Worm (Caenorhabditis elegans) whole organism, late embryonic: ENCODE measurements around the gene chat-1.
A peak's percentile ranks its signal among the peaks of the same experiment; 100 is the strongest.

Experiments
- K09A11.1 ChIP-seq: sonication (generic microtip); optimal IDR thresholded peaks from 2 replicates; lab custom pipeline; 2017; ENCODE audit warnings: antibody characterized with exemption, mild to moderate bottlenecking, missing genetic modification characterization, missing compliant biosample characterization; ENCODE audit not compliant: insufficient read depth
- T23F11.4 ChIP-seq: fragments of 200-800 bp; sonication (Bioruptor generic); optimal IDR thresholded peaks from 2 replicates; lab custom pipeline; 2018; ENCODE audit warnings: mild to moderate bottlenecking, missing genetic modification characterization, missing compliant biosample characterization
- ama-1 ChIP-seq: fragments of 150-350 bp; optimal IDR thresholded peaks from 2 replicates; lab custom pipeline; 2014
- ceh-14 ChIP-seq: sonication (generic microtip); optimal IDR thresholded peaks from 2 replicates; lab custom pipeline; 2016; ENCODE audit warnings: missing genotype, missing genetic modification characterization, missing compliant biosample characterization
- ceh-18 ChIP-seq: sonication (generic microtip); optimal IDR thresholded peaks from 2 replicates; lab custom pipeline; 2016; ENCODE audit warnings: missing genetic modification characterization, missing compliant biosample characterization
- ceh-19 ChIP-seq: fragments of 200-800 bp; sonication (Bioruptor generic); optimal IDR thresholded peaks from 2 replicates; lab custom pipeline; 2018; ENCODE audit warnings: mild to moderate bottlenecking, missing genetic modification characterization, missing compliant biosample characterization
- ceh-2 ChIP-seq: sonication (generic microtip); optimal IDR thresholded peaks from 2 replicates; lab custom pipeline; 2016; ENCODE audit warnings: missing genotype, missing genetic modification characterization, missing compliant biosample characterization
- ceh-22 ChIP-seq: sonication (generic microtip); optimal IDR thresholded peaks from 2 replicates; lab custom pipeline; 2017; ENCODE audit warnings: missing biosample characterization, missing genetic modification characterization
- ceh-30 ChIP-seq: fragments of 150-350 bp; optimal IDR thresholded peaks from 2 replicates; lab custom pipeline; 2014; ENCODE audit warnings: missing biosample characterization, missing genetic modification characterization
- ceh-31 ChIP-seq: sonication (generic microtip); optimal IDR thresholded peaks from 2 replicates; lab custom pipeline; 2016; ENCODE audit warnings: missing genetic modification characterization, missing compliant biosample characterization
- ceh-34 ChIP-seq: sonication (generic microtip); optimal IDR thresholded peaks from 2 replicates; lab custom pipeline; 2016; ENCODE audit warnings: mild to moderate bottlenecking, missing genetic modification characterization, missing compliant biosample characterization
- ceh-45 ChIP-seq: fragments of 200-800 bp; sonication (Bioruptor generic); IDR thresholded peaks from 2 replicates; pipeline ENCODE4 v1.3.6; 2022; ENCODE audit warnings: missing genetic modification reagents, missing genetic modification characterization, missing compliant biosample characterization
- ceh-48 ChIP-seq: sonication (generic microtip); optimal IDR thresholded peaks from 2 replicates; lab custom pipeline; 2016; ENCODE audit warnings: missing genetic modification characterization, inconsistent platforms, missing compliant biosample characterization
- che-1 ChIP-seq: sonication (generic microtip); optimal IDR thresholded peaks from 2 replicates; lab custom pipeline; 2016; ENCODE audit warnings: mild to moderate bottlenecking, missing genetic modification characterization, missing compliant biosample characterization
- dmd-4 ChIP-seq: sonication (generic microtip); optimal IDR thresholded peaks from 2 replicates; lab custom pipeline; 2016; ENCODE audit warnings: borderline replicate concordance, missing genetic modification characterization, missing compliant biosample characterization
- dve-1 ChIP-seq: sonication (generic microtip); optimal IDR thresholded peaks from 2 replicates; lab custom pipeline; 2017; ENCODE audit warnings: antibody characterized with exemption, mild to moderate bottlenecking, missing genetic modification characterization, missing compliant biosample characterization
- elt-2 ChIP-seq: sonication (generic microtip); optimal IDR thresholded peaks from 2 replicates; lab custom pipeline; 2016; ENCODE audit warnings: missing genetic modification reagents, missing genetic modification characterization, missing compliant biosample characterization
- eyg-1 ChIP-seq: sonication (generic microtip); optimal IDR thresholded peaks from 2 replicates; lab custom pipeline; 2016; ENCODE audit warnings: missing genotype, missing genetic modification characterization, missing compliant biosample characterization
- fax-1 ChIP-seq: sonication (generic microtip); optimal IDR thresholded peaks from 2 replicates; lab custom pipeline; 2016; ENCODE audit warnings: missing genotype, missing genetic modification characterization, missing compliant biosample characterization
- fkh-10 ChIP-seq: fragments of 150-350 bp; optimal IDR thresholded peaks from 2 replicates; lab custom pipeline; 2014; ENCODE audit warnings: missing biosample characterization, missing genetic modification reagents, missing genetic modification characterization
- gmeb-2 ChIP-seq: sonication (generic microtip); optimal IDR thresholded peaks from 2 replicates; lab custom pipeline; 2016; ENCODE audit warnings: missing genetic modification characterization, inconsistent platforms, missing compliant biosample characterization
- hlh-13 ChIP-seq: fragments of 200-800 bp; sonication (Bioruptor generic); optimal IDR thresholded peaks from 2 replicates; lab custom pipeline; 2018; ENCODE audit warnings: mild to moderate bottlenecking, missing genetic modification characterization, missing compliant biosample characterization
- hlh-30 ChIP-seq: sonication (generic microtip); optimal IDR thresholded peaks from 2 replicates; lab custom pipeline; 2017; ENCODE audit warnings: antibody characterized with exemption, missing genetic modification characterization, missing compliant biosample characterization; ENCODE audit not compliant: insufficient read depth
- hlh-8 ChIP-seq: sonication (generic microtip); optimal IDR thresholded peaks from 2 replicates; lab custom pipeline; 2016; ENCODE audit warnings: missing genotype, missing genetic modification characterization, missing compliant biosample characterization
- madf-2 ChIP-seq: sonication (generic microtip); optimal IDR thresholded peaks from 2 replicates; lab custom pipeline; 2017; ENCODE audit warnings: missing genetic modification characterization, missing compliant biosample characterization
- nfya-1 ChIP-seq: sonication (generic microtip); optimal IDR thresholded peaks from 2 replicates; lab custom pipeline; 2017; ENCODE audit warnings: missing genetic modification characterization, mild to moderate bottlenecking, missing compliant biosample characterization, antibody characterized with exemption, moderate library complexity
- nhr-11 ChIP-seq: fragments of 150-350 bp; optimal IDR thresholded peaks from 2 replicates; lab custom pipeline; 2014; ENCODE audit warnings: missing biosample characterization, missing genetic modification characterization
- npax-4 ChIP-seq: sonication (generic microtip); optimal IDR thresholded peaks from 2 replicates; lab custom pipeline; 2016; ENCODE audit warnings: missing genetic modification characterization, missing compliant biosample characterization
- odd-2 ChIP-seq: sonication (generic microtip); optimal IDR thresholded peaks from 2 replicates; lab custom pipeline; 2017; ENCODE audit warnings: antibody characterized with exemption, mild to moderate bottlenecking, missing genetic modification characterization, missing compliant biosample characterization
- pax-1 ChIP-seq: fragments of 150-350 bp; optimal IDR thresholded peaks from 2 replicates; lab custom pipeline; 2014; ENCODE audit warnings: missing biosample characterization, missing genetic modification characterization
- pha-4 ChIP-seq: fragments of 150-350 bp; optimal IDR thresholded peaks from 2 replicates; lab custom pipeline; 2018; ENCODE audit warnings: missing biosample characterization, missing genetic modification reagents, missing genetic modification characterization
- pros-1 ChIP-seq: fragments of 150-350 bp; optimal IDR thresholded peaks from 2 replicates; lab custom pipeline; 2014; ENCODE audit warnings: missing biosample characterization, missing genetic modification reagents, missing genetic modification characterization
- ref-2 ChIP-seq: sonication (generic microtip); optimal IDR thresholded peaks from 2 replicates; lab custom pipeline; 2016; ENCODE audit warnings: missing genetic modification characterization, missing compliant biosample characterization
- rnt-1 ChIP-seq: sonication (generic microtip); optimal IDR thresholded peaks from 2 replicates; lab custom pipeline; 2016; ENCODE audit warnings: missing genetic modification characterization, missing compliant biosample characterization
- sdc-2 ChIP-seq: sonication (generic microtip); optimal IDR thresholded peaks from 2 replicates; lab custom pipeline; 2016; ENCODE audit warnings: missing genotype, missing genetic modification characterization, missing compliant biosample characterization
- sox-4 ChIP-seq: sonication (generic microtip); optimal IDR thresholded peaks from 2 replicates; lab custom pipeline; 2017; ENCODE audit warnings: mild to moderate bottlenecking, missing genetic modification characterization, inconsistent platforms, missing compliant biosample characterization
- syd-9 ChIP-seq: sonication (generic microtip); optimal IDR thresholded peaks from 2 replicates; lab custom pipeline; 2016; ENCODE audit warnings: mild to moderate bottlenecking, missing genetic modification characterization, moderate library complexity, missing compliant biosample characterization
- tbx-2 ChIP-seq: sonication (generic microtip); optimal IDR thresholded peaks from 2 replicates; lab custom pipeline; 2016; ENCODE audit warnings: missing genetic modification characterization, missing compliant biosample characterization
- tbx-7 ChIP-seq: sonication (generic microtip); optimal IDR thresholded peaks from 2 replicates; lab custom pipeline; 2016; ENCODE audit warnings: missing genotype, missing genetic modification characterization, missing compliant biosample characterization
- unc-3 ChIP-seq, 2 experiments: fragments of 200-800 bp in 1 of 2; sonication (Bioruptor generic) in 1 of 2; sonication (generic microtip) in 1 of 2; conservative IDR thresholded peaks in 1 of 2; optimal IDR thresholded peaks in 1 of 2; 2 replicates each; pipeline versions ENCODE4 v1.3.6 to Lab custom; 2016 to 2022; ENCODE audit warnings: missing compliant biosample characterization in 2 of 2, missing genetic modification characterization in 2 of 2, missing genetic modification reagents in 1 of 2
- unc-42 ChIP-seq: sonication (generic microtip); optimal IDR thresholded peaks from 2 replicates; lab custom pipeline; 2016; ENCODE audit warnings: missing genotype, missing genetic modification characterization, missing compliant biosample characterization
- unc-55 ChIP-seq: sonication (generic microtip); optimal IDR thresholded peaks from 2 replicates; lab custom pipeline; 2017; ENCODE audit warnings: missing biosample characterization, missing genetic modification reagents, missing genetic modification characterization
- unc-86 ChIP-seq: sonication (generic microtip); optimal IDR thresholded peaks from 2 replicates; lab custom pipeline; 2016; ENCODE audit warnings: missing genetic modification characterization, missing compliant biosample characterization
- ztf-16 ChIP-seq: sonication (generic microtip); optimal IDR thresholded peaks from 2 replicates; lab custom pipeline; 2017; ENCODE audit warnings: missing genetic modification characterization, missing compliant biosample characterization

The chat-1 gene

DNA sequence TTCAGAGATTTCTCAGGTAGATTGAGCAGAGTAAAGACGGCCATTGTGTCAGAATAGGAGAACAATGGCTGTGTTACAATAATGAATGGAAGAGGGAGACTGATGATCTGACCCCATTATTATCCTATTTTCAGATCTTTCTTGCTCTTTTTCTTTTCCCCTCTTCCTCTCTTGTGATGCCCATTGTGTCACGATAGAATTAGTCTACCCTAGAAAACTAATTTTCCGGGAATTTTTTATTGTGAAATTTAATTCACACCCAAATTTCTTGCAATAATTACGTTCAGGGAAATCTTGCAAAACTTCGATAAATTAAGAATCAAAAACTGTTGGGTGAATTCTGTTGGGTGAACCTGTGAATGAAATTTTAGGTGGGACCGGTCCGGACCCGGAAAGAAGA lies 6.1 kb upstream of the chat-1 start, which contains the start of gene fbxb-75:
Gene fbxb-75 (minus strand): TSS at position 101 of the 400 bp plus-strand sequence.
- no peak for TF ChIP-seq pha-4 (tag; lab: Kevin White, UChicago)
- TF ChIP-seq tbx-7 (tag; lab: Kevin White, UChicago): no peak
- TF ChIP-seq fax-1: no peak
- no peak for TF ChIP-seq nhr-11 (tag; lab: Kevin White, UChicago)
- no peak for TF ChIP-seq npax-4 (tag; lab: Kevin White, UChicago)
- no peak for TF ChIP-seq unc-42 (tag; lab: Kevin White, UChicago)
- no peak for TF ChIP-seq sox-4 (tag; lab: Kevin White, UChicago)
- no peak for TF ChIP-seq ceh-22 (tag; lab: Kevin White, UChicago)
- TF ChIP-seq pax-1 (tag; lab: Kevin White, UChicago): no peak
- TF ChIP-seq dmd-4: no peak
- TF ChIP-seq odd-2 (tag; lab: Kevin White, UChicago): no peak
- TF ChIP-seq ceh-30 (tag; lab: Kevin White, UChicago): no peak

DNA sequence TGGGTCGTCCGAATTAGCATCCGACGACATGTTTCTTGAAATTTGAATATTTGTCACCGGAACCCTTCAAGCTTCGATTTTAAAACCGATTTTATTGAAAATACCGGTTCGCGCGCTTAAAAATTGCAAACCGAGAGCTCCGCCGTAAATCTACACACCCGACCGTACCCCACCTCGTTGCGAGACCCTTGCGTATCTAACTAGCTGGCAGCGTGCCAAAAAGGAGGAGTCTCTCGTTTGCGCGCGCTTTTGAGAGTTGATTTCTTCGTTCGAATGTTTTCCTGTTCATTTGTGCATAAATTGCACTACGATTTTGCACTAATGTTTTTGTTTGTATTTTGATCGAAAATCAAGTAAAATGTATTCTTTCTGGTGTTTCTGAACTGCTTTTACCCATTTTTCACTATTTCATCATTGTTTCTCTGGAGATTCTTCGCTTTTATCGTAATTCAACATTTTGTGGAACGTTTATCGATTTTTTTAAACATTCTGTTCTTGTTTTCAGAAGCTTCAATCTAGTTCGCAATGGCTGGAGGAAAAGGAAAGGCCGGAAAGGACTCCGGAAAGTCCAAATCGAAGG lies 1.3 kb upstream of the chat-1 start, which contains the start of the genes wapl-1 and htz-1:
Gene wapl-1 (minus strand): TSS at position 30 of the 580 bp plus-strand sequence.
Gene htz-1 (plus strand): TSS at position 506 of the 580 bp plus-strand sequence.
- no peak for TF ChIP-seq unc-3 (GFP tag; conservative IDR thresholded peaks at IDR 0.05; lab: Robert Waterston, UW)
- TF ChIP-seq unc-3 (tag; optimal IDR thresholded peaks at IDR 0.05; lab: Kevin White, UChicago): peak; percentile 53
- TF ChIP-seq che-1 (tag; lab: Kevin White, UChicago): no peak
- TF ChIP-seq elt-2 (tag; lab: Kevin White, UChicago): peak; percentile 51
- peak; percentile 9 for TF ChIP-seq unc-86 (tag; lab: Kevin White, UChicago)
- TF ChIP-seq nfya-1 (tag; lab: Kevin White, UChicago): peak; percentile 95
- TF ChIP-seq ceh-45 (GFP tag; lab: Robert Waterston, UW): no peak
- TF ChIP-seq hlh-30 (tag; lab: Kevin White, UChicago): no peak
- TF ChIP-seq dve-1: peak; percentile 73
- TF ChIP-seq ama-1 (lab: Kevin White, UChicago): no peak
- TF ChIP-seq unc-55 (GFP tag; lab: Kevin White, UChicago): peak; percentile 69
- no peak for TF ChIP-seq nhr-11 (tag; lab: Kevin White, UChicago)
- peak; percentile 14 for TF ChIP-seq ceh-22 (tag; lab: Kevin White, UChicago)
- no peak for TF ChIP-seq ceh-2 (tag; lab: Kevin White, UChicago)
- peak; percentile 15 for TF ChIP-seq syd-9 (tag; lab: Kevin White, UChicago)
- TF ChIP-seq K09A11.1: peak; percentile 11
- TF ChIP-seq sdc-2: no peak
- peak; percentile 61 for TF ChIP-seq pax-1 (tag; lab: Kevin White, UChicago)
- TF ChIP-seq ref-2 (tag; lab: Kevin White, UChicago): peak; percentile 69
- peak; percentile 58 for TF ChIP-seq ceh-14 (tag; lab: Kevin White, UChicago)
- no peak for TF ChIP-seq pha-4 (tag; lab: Kevin White, UChicago)
- no peak for TF ChIP-seq ceh-19 (GFP tag; lab: Kevin White, UChicago)
- TF ChIP-seq ceh-48 (tag; lab: Kevin White, UChicago): peak; percentile 7
- TF ChIP-seq ceh-34 (tag; lab: Kevin White, UChicago): peak; percentile 59
- no peak for TF ChIP-seq pros-1 (tag; lab: Kevin White, UChicago)
- TF ChIP-seq hlh-13 (GFP tag; lab: Kevin White, UChicago): no peak
- no peak for TF ChIP-seq T23F11.4 (GFP tag; lab: Kevin White, UChicago)
- TF ChIP-seq ceh-31 (tag; lab: Kevin White, UChicago): peak; percentile 67
- peak; percentile 24 for TF ChIP-seq eyg-1
- peak; percentile 69 for TF ChIP-seq rnt-1 (tag; lab: Kevin White, UChicago)
- TF ChIP-seq hlh-8 (tag; lab: Kevin White, UChicago): peak; percentile 10
- TF ChIP-seq unc-42 (tag; lab: Kevin White, UChicago): peak; percentile 64
- no peak for TF ChIP-seq odd-2 (tag; lab: Kevin White, UChicago)
- peak; percentile 19 for TF ChIP-seq ztf-16 (tag; lab: Kevin White, UChicago)
- TF ChIP-seq madf-2 (tag; lab: Kevin White, UChicago): peak; percentile 48
- TF ChIP-seq tbx-2: peak; percentile 71
- TF ChIP-seq gmeb-2 (tag; lab: Kevin White, UChicago): no peak
- TF ChIP-seq fax-1: peak; percentile 24
- TF ChIP-seq ceh-18 (tag; lab: Kevin White, UChicago): peak; percentile 74
- TF ChIP-seq sox-4 (tag; lab: Kevin White, UChicago): no peak
- no peak for TF ChIP-seq fkh-10
